Fruit fly (Drosophila melanogaster): ENCODE data around the gene CG17931.

DNA sequence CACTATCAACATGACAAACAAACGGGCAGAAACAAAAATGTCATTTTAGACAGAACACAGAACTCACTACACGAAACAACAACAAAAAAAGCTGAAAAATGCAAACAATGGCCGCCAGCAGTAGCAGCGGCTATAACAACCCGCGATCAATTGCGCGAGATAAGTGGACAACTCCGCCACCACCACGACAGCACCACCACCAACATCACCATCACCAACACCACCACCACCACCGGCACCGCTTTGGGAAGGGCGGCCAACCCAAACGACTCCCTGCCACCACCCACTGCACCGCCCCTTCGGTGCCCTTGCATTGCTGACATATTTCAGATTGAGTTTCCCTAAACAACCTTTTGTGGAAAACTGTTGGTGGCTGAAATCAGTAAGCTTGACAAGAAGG, 47.4 kb upstream of the CG17931 start:
- TF ChIP-seq Side (GFP tag; optimal IDR thresholded peaks at IDR 0.05), result no peak
- TF ChIP-seq sqz (GFP tag; optimal IDR thresholded peaks at IDR 0.05), result no peak
- TF ChIP-seq CG14710 (tag; optimal IDR thresholded peaks at IDR 0.05), result no peak
- TF ChIP-seq Fer3 (tag; optimal IDR thresholded peaks at IDR 0.05), result no peak
- TF ChIP-seq ab (GFP tag; optimal IDR thresholded peaks at IDR 0.05), result no peak
- no peak for TF ChIP-seq br (optimal IDR thresholded peaks at IDR 0.05)
